Worm (Caenorhabditis elegans): ENCODE measurements around the gene fbxa-102.

- TF ChIP-seq dao-5 (tag; optimal IDR thresholded peaks at IDR 0.05) (no peak), him-1 (tag; optimal IDR thresholded peaks at IDR 0.05) (no peak)
These were observed 35.6 kb downstream of the fbxa-102 start, which contains the start of gene str-200 for ce11 chrV:17458069-17458468.

Data from whole organism, L4/young adult.